Fruit fly (Drosophila melanogaster): ENCODE measurements around the gene CG14297.

- TF ChIP-seq Myc (optimal IDR thresholded peaks at IDR 0.05) = no peak
- TF ChIP-seq insv (optimal IDR thresholded peaks at IDR 0.05) = no peak
Observed at dm6 chr3R:18902858-18903257, 4.9 kb downstream of the CG14297 start, which contains the start of gene CG34284.
